Fruit fly (Drosophila melanogaster): Measurements from ENCODE around the gene inaF-D.

inaF-D gene

DNA sequence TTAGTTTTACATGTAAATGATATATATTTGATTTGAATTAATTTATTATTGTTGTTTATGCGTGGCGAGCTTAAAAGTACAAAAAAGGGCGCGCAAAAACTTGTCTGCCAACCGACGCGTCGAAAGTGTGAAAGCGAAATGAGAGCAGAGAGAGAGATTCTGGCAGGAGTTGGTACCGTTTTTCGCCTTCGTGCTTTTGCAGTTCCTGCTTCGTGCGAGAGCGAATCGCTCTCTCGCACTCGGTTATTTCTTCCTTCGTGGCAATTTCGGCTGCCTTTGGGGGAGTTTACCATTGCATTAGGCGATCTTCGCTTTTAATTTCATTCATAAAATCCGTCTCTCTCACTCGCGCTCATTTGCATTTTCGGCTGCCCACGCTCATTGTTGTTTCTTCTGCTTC is at the start of gene inaF-D:
inaF-D (minus strand) TSS at position 101 of the 400 bp plus-strand sequence.
- TF ChIP-seq CG6276 (GFP tag; optimal IDR thresholded peaks at IDR 0.05) (no peak), Ets21C (GFP tag; optimal IDR thresholded peaks at IDR 0.05) (no peak), CG6163 (GFP tag; IDR thresholded peaks at IDR 0.05) (no peak), Sox14 (GFP tag; optimal IDR thresholded peaks at IDR 0.05) (no peak), dac (GFP tag; optimal IDR thresholded peaks at IDR 0.05) (no peak), CG11902 (GFP tag; optimal IDR thresholded peaks at IDR 0.05) (no peak), fd59A (GFP tag; optimal IDR thresholded peaks at IDR 0.05) (no peak), CG6792 (GFP tag; optimal IDR thresholded peaks at IDR 0.05) (no peak), CG11294 (GFP tag; IDR thresholded peaks at IDR 0.05) (no peak), CG10669 (GFP tag; optimal IDR thresholded peaks at IDR 0.05) (no peak), topi (GFP tag; optimal IDR thresholded peaks at IDR 0.05) (no peak), Lpt (GFP tag; optimal IDR thresholded peaks at IDR 0.05) (no peak), Met (GFP tag; optimal IDR thresholded peaks at IDR 0.05) (no peak), OdsH (GFP tag; optimal IDR thresholded peaks at IDR 0.05) (no peak), fd85E (GFP tag; optimal IDR thresholded peaks at IDR 0.05) (no peak), CG7368 (GFP tag; optimal IDR thresholded peaks at IDR 0.05) (no peak), CG6854 (GFP tag; optimal IDR thresholded peaks at IDR 0.05) (no peak), salr (GFP tag; optimal IDR thresholded peaks at IDR 0.05) (no peak)

DNA sequence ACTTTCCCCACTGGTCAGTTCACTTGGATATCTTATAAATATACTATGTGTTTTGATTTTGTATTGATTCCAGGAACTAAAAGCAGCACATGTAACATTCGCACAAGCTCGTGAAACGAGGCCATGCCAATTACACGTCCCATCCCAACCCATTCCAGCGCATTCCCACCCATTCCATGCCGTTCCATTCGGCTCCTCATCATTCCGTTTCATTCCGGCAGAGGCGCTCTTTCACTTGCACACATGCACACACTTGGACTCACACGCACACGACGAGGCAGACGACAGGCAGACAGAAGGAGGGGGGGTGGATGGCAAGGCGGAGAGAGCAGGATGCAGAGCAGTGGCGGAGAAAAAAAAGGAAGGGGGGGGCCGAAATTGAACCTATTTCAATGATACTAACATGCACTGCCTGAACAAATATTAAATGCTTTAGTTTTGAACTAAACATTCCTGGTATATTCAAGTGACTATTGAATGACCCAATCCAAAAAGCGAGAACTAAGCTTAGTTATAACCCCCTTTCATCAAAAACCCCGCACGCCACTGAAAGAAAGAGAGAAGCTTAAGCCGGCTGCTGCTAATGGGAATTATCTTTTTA is 47.2 kb upstream of the inaF-D start:
- TF ChIP-seq Ets96B (tag; optimal IDR thresholded peaks at IDR 0.05) (peak; percentile 93), CG8119 (GFP tag; IDR thresholded peaks at IDR 0.05) (peak; percentile 95), Sox102F (GFP tag; optimal IDR thresholded peaks at IDR 0.05) (peak; percentile 95), Hr4 (GFP tag; optimal IDR thresholded peaks at IDR 0.05) (peak; percentile 88), CG15336 (GFP tag; IDR thresholded peaks at IDR 0.05) (peak; percentile 94), CG11762 (GFP tag; optimal IDR thresholded peaks at IDR 0.05; ENCODE audit: insufficient read depth) (peak; percentile 90), CG11902 (GFP tag; optimal IDR thresholded peaks at IDR 0.05) (peak; percentile 93), Met (GFP tag; optimal IDR thresholded peaks at IDR 0.05) (peak; percentile 96), CG9139 (GFP tag; optimal IDR thresholded peaks at IDR 0.05) (peak; percentile 92), CG10631 (GFP tag; optimal IDR thresholded peaks at IDR 0.05) (peak; percentile 95), fd59A (GFP tag; optimal IDR thresholded peaks at IDR 0.05) (peak; percentile 95), lz (GFP tag; optimal IDR thresholded peaks at IDR 0.05) (peak; percentile 95), svp (GFP tag) (peak; percentile 96), esn (GFP tag; optimal IDR thresholded peaks at IDR 0.05) (peak; percentile 96), CG11294 (GFP tag; IDR thresholded peaks at IDR 0.05) (peak; percentile 70), CG7368 (GFP tag; optimal IDR thresholded peaks at IDR 0.05) (peak; percentile 95), pdm3 (GFP tag; optimal IDR thresholded peaks at IDR 0.05) (peak; percentile 93), cyc (GFP tag; optimal IDR thresholded peaks at IDR 0.05) (peak; percentile 96), CG34406 (GFP tag; optimal IDR thresholded peaks at IDR 0.05) (peak; percentile 94), Hr38 (GFP tag; optimal IDR thresholded peaks at IDR 0.05) (no peak), Sox14 (GFP tag; optimal IDR thresholded peaks at IDR 0.05) (peak; percentile 95), Sox15 (GFP tag; optimal IDR thresholded peaks at IDR 0.05) (peak; percentile 93), net (GFP tag; optimal IDR thresholded peaks at IDR 0.05) (peak; percentile 91), achi (GFP tag; optimal IDR thresholded peaks at IDR 0.05) (peak; percentile 94), ss (GFP tag; optimal IDR thresholded peaks at IDR 0.05) (peak; percentile 95), fkh (GFP tag; optimal IDR thresholded peaks at IDR 0.05) (no peak), salr (GFP tag; optimal IDR thresholded peaks at IDR 0.05) (peak; percentile 91 to 92), CG4318 (GFP tag; optimal IDR thresholded peaks at IDR 0.05) (peak; percentile 93), Eip78C (GFP tag) (peak; percentile 97), CG10669 (GFP tag; optimal IDR thresholded peaks at IDR 0.05) (peak; percentile 93), Eip93F (GFP tag; optimal IDR thresholded peaks at IDR 0.05) (peak; percentile 89), dac (GFP tag; optimal IDR thresholded peaks at IDR 0.05) (peak; percentile 92), CG32006 (GFP tag; optimal IDR thresholded peaks at IDR 0.05) (peak; percentile 95), dsx (GFP tag; optimal IDR thresholded peaks at IDR 0.05; ENCODE audit: poor library complexity, severe bottlenecking) (peak; percentile 92), Smox (GFP tag; optimal IDR thresholded peaks at IDR 0.05) (peak; percentile 95), Hr39 (GFP tag; optimal IDR thresholded peaks at IDR 0.05) (peak; percentile 96), eg (GFP tag; IDR thresholded peaks at IDR 0.05) (peak; percentile 92), Ets21C (GFP tag; optimal IDR thresholded peaks at IDR 0.05) (peak; percentile 95), CG3919 (GFP tag; optimal IDR thresholded peaks at IDR 0.05) (peak; percentile 96), CG6163 (GFP tag; IDR thresholded peaks at IDR 0.05) (peak; percentile 94), spab (GFP tag; optimal IDR thresholded peaks at IDR 0.05) (peak; percentile 95), OdsH (GFP tag; optimal IDR thresholded peaks at IDR 0.05) (peak; percentile 93)
